Worm (Caenorhabditis elegans): Measurements from ENCODE around the gene C17B7.5.

- TF ChIP-seq fkh-10 (GFP tag; optimal IDR thresholded peaks at IDR 0.05) (no peak), pha-4 (tag; optimal IDR thresholded peaks at IDR 0.05) (no peak), unc-62 (GFP tag; optimal IDR thresholded peaks at IDR 0.05) (no peak), sea-2 (GFP tag; optimal IDR thresholded peaks at IDR 0.05) (no peak), ceh-9 (tag; optimal IDR thresholded peaks at IDR 0.05) (no peak), nhr-12 (tag; optimal IDR thresholded peaks at IDR 0.05) (no peak), nhr-237 (tag; optimal IDR thresholded peaks at IDR 0.05) (no peak), skn-1 (tag; optimal IDR thresholded peaks at IDR 0.05) (no peak), ama-1 (optimal IDR thresholded peaks at IDR 0.05) (no peak), elt-3 (tag; optimal IDR thresholded peaks at IDR 0.05) (no peak)
Measured at ce11 chrV:3361633-3362032, 28.2 kb downstream of the C17B7.5 start.

Measured in whole organism, L3 larva.